Fruit fly (Drosophila melanogaster) whole organism, prepupa: ENCODE results near the gene CG3032.

Source experiments
- Blimp-1 ChIP-seq: fragments of 200-800 bp; sonication (Bioruptor generic); optimal IDR thresholded peaks from 3 replicates; lab custom pipeline; 2017; ENCODE audit warnings: missing biosample characterization, missing genetic modification characterization, mild to moderate bottlenecking, moderate library complexity, missing genetic modification reagents
- CG10631 ChIP-seq: fragments of 200-800 bp; sonication (Bioruptor generic); optimal IDR thresholded peaks from 2 replicates; lab custom pipeline; 2016; ENCODE audit warnings: missing biosample characterization, missing genetic modification characterization
- CG11294 ChIP-seq: fragments of 200-800 bp; sonication (Bioruptor generic); IDR thresholded peaks from 2 replicates; pipeline ENCODE4 v1.3.6; 2022; ENCODE audit warnings: missing biosample characterization, missing genetic modification characterization
- CG11902 ChIP-seq: fragments of 200-800 bp; sonication (Bioruptor generic); optimal IDR thresholded peaks from 3 replicates; lab custom pipeline; 2016; ENCODE audit warnings: missing biosample characterization, missing genetic modification characterization
- CG1621 ChIP-seq: fragments of 200-800 bp; sonication (Bioruptor generic); optimal IDR thresholded peaks from 3 replicates; lab custom pipeline; 2018; ENCODE audit warnings: missing biosample characterization, mild to moderate bottlenecking, missing genetic modification characterization
- CG31627 ChIP-seq: fragments of 200-800 bp; sonication (Bioruptor generic); optimal IDR thresholded peaks from 3 replicates; lab custom pipeline; 2016; ENCODE audit warnings: missing biosample characterization, missing genetic modification characterization
- CG32006 ChIP-seq: fragments of 200-800 bp; sonication (Bioruptor generic); optimal IDR thresholded peaks from 3 replicates; lab custom pipeline; 2017; ENCODE audit warnings: missing biosample characterization, mild to moderate bottlenecking, missing genetic modification characterization
- CG4318 ChIP-seq: fragments of 200-800 bp; sonication (Bioruptor generic); optimal IDR thresholded peaks from 3 replicates; lab custom pipeline; 2017; ENCODE audit warnings: missing biosample characterization, mild to moderate bottlenecking, missing genetic modification characterization
- CG6163 ChIP-seq: fragments of 200-800 bp; sonication (Bioruptor generic); IDR thresholded peaks from 3 replicates; pipeline ENCODE4 v1.3.6; 2022; ENCODE audit warnings: missing biosample characterization, missing genetic modification characterization
- CG6276 ChIP-seq: fragments of 200-800 bp; sonication (Bioruptor generic); optimal IDR thresholded peaks from 2 replicates; lab custom pipeline; 2017; ENCODE audit warnings: missing biosample characterization, mild to moderate bottlenecking, missing genetic modification characterization
- CG6808 ChIP-seq: fragments of 200-800 bp; sonication (Bioruptor generic); optimal IDR thresholded peaks from 3 replicates; lab custom pipeline; 2017; ENCODE audit warnings: missing biosample characterization, missing genetic modification characterization, mild to moderate bottlenecking, moderate library complexity, missing genetic modification reagents
- CG6854 ChIP-seq: fragments of 200-800 bp; sonication (Bioruptor generic); optimal IDR thresholded peaks from 2 replicates; lab custom pipeline; 2017; ENCODE audit warnings: missing biosample characterization, mild to moderate bottlenecking, missing genetic modification characterization
- CG8119 ChIP-seq: fragments of 200-800 bp; sonication (Bioruptor generic); IDR thresholded peaks from 3 replicates; pipeline ENCODE4 v1.3.6; 2022; ENCODE audit warnings: missing biosample characterization, missing genetic modification characterization
- CG8319 ChIP-seq: fragments of 200-800 bp; sonication (Bioruptor generic); optimal IDR thresholded peaks from 3 replicates; lab custom pipeline; 2016; ENCODE audit warnings: missing biosample characterization, missing genetic modification characterization
- CG8632 ChIP-seq: fragments of 200-800 bp; sonication (Bioruptor generic); optimal IDR thresholded peaks from 3 replicates; lab custom pipeline; 2016; ENCODE audit warnings: missing biosample characterization, missing genetic modification characterization
- CG9139 ChIP-seq: fragments of 200-800 bp; sonication (Bioruptor generic); optimal IDR thresholded peaks from 3 replicates; lab custom pipeline; 2017; ENCODE audit warnings: missing biosample characterization, mild to moderate bottlenecking, missing genetic modification characterization
- Eip78C ChIP-seq: fragments of 200-800 bp; sonication (Bioruptor generic); peaks from one replicate; lab custom pipeline; 2016; ENCODE audit warnings: missing biosample characterization, missing genetic modification characterization
- Eip93F ChIP-seq: fragments of 200-800 bp; sonication (Bioruptor generic); optimal IDR thresholded peaks from 2 replicates; lab custom pipeline; 2016; ENCODE audit warnings: missing biosample characterization, mild to moderate bottlenecking, missing genetic modification characterization
- Ets96B ChIP-seq: fragments of 200-800 bp; optimal IDR thresholded peaks from 2 replicates; lab custom pipeline; 2019; ENCODE audit warnings: missing biosample characterization, mild to moderate bottlenecking, missing genetic modification characterization, moderate library complexity
- Hr38 ChIP-seq: sonication (Bioruptor generic); optimal IDR thresholded peaks from 2 replicates; lab custom pipeline; 2016; ENCODE audit warnings: missing biosample characterization, missing genetic modification characterization
- Hr4 ChIP-seq: fragments of 200-800 bp; sonication (Bioruptor generic); optimal IDR thresholded peaks from 3 replicates; lab custom pipeline; 2016; ENCODE audit warnings: missing biosample characterization, missing genetic modification characterization
- Lpt ChIP-seq: fragments of 200-800 bp; sonication (Bioruptor generic); optimal IDR thresholded peaks from 3 replicates; lab custom pipeline; 2016; ENCODE audit warnings: missing biosample characterization, missing genetic modification characterization
- Met ChIP-seq: fragments of 200-800 bp; sonication (Bioruptor generic); optimal IDR thresholded peaks from 3 replicates; lab custom pipeline; 2016; ENCODE audit warnings: missing biosample characterization, missing genetic modification characterization
- OdsH ChIP-seq: fragments of 200-800 bp; sonication (Bioruptor generic); optimal IDR thresholded peaks from 3 replicates; lab custom pipeline; 2016; ENCODE audit warnings: missing biosample characterization, missing genetic modification characterization
- Smox ChIP-seq: fragments of 200-800 bp; sonication (Bioruptor generic); optimal IDR thresholded peaks from 3 replicates; lab custom pipeline; 2016; ENCODE audit warnings: missing biosample characterization, missing genetic modification characterization
- Sox102F ChIP-seq: fragments of 200-800 bp; sonication (Bioruptor generic); optimal IDR thresholded peaks from 2 replicates; lab custom pipeline; 2016; ENCODE audit warnings: missing biosample characterization, mild to moderate bottlenecking, missing genetic modification characterization
- Sox15 ChIP-seq: fragments of 200-800 bp; sonication (Bioruptor generic); optimal IDR thresholded peaks from 3 replicates; lab custom pipeline; 2016; ENCODE audit warnings: missing biosample characterization, missing genetic modification characterization
- acj6 ChIP-seq: fragments of 200-800 bp; sonication (Bioruptor generic); optimal IDR thresholded peaks from 3 replicates; lab custom pipeline; 2016; ENCODE audit warnings: missing biosample characterization, missing genetic modification characterization
- cyc ChIP-seq: fragments of 200-800 bp; sonication (Bioruptor generic); optimal IDR thresholded peaks from 3 replicates; lab custom pipeline; 2016; ENCODE audit warnings: missing biosample characterization, missing genetic modification characterization
- dac ChIP-seq: fragments of 200-800 bp; sonication (Bioruptor generic); optimal IDR thresholded peaks from 2 replicates; lab custom pipeline; 2017; ENCODE audit warnings: missing biosample characterization, mild to moderate bottlenecking, missing genetic modification characterization
- dsx ChIP-seq: fragments of 200-800 bp; optimal IDR thresholded peaks from 3 replicates; lab custom pipeline; 2019; ENCODE audit warnings: missing biosample characterization, mild to moderate bottlenecking, missing genetic modification characterization, moderate library complexity; ENCODE audit not compliant: poor library complexity, severe bottlenecking
- eg ChIP-seq: fragments of 200-800 bp; sonication (Bioruptor generic); IDR thresholded peaks from 3 replicates; pipeline ENCODE4 v1.3.6; 2022; ENCODE audit warnings: missing biosample characterization, missing genetic modification characterization
- esn ChIP-seq: fragments of 200-800 bp; sonication (Bioruptor generic); optimal IDR thresholded peaks from 2 replicates; lab custom pipeline; 2016; ENCODE audit warnings: missing biosample characterization, mild to moderate bottlenecking, missing genetic modification characterization, moderate library complexity
- fd85E ChIP-seq: fragments of 200-800 bp; sonication (Bioruptor generic); optimal IDR thresholded peaks from 3 replicates; lab custom pipeline; 2016; ENCODE audit warnings: missing biosample characterization, missing genetic modification characterization
- fkh ChIP-seq: fragments of 200-800 bp; sonication (Bioruptor generic); optimal IDR thresholded peaks from 3 replicates; lab custom pipeline; 2017; ENCODE audit warnings: missing biosample characterization, mild to moderate bottlenecking, missing genetic modification characterization, moderate library complexity
- salr ChIP-seq, 2 experiments: fragments of 200-800 bp; sonication (Bioruptor generic); optimal IDR thresholded peaks; 3 replicates each; lab custom pipeline; 2016 to 2018; ENCODE audit warnings: missing biosample characterization in 2 of 2, missing genetic modification characterization in 2 of 2, mild to moderate bottlenecking in 1 of 2
- ss ChIP-seq, 2 experiments: fragments of 200-800 bp; sonication (Bioruptor generic); optimal IDR thresholded peaks; 2 replicates in 1 of 2; 3 replicates in 1 of 2; lab custom pipeline; 2017 to 2018; ENCODE audit warnings: mild to moderate bottlenecking in 2 of 2, missing biosample characterization in 2 of 2, missing genetic modification characterization in 2 of 2, moderate library complexity in 1 of 2
- svp ChIP-seq: fragments of 200-800 bp; sonication (Bioruptor generic); peaks from one replicate; lab custom pipeline; 2016; ENCODE audit warnings: missing biosample characterization, missing genetic modification characterization
- topi ChIP-seq: fragments of 200-800 bp; sonication (Bioruptor generic); optimal IDR thresholded peaks from 3 replicates; lab custom pipeline; 2016; ENCODE audit warnings: missing biosample characterization, missing genetic modification characterization
- vri ChIP-seq: fragments of 200-800 bp; sonication (Bioruptor generic); optimal IDR thresholded peaks from 3 replicates; lab custom pipeline; 2016; ENCODE audit warnings: missing biosample characterization, mild to moderate bottlenecking, missing genetic modification characterization

Gene CG3032

DNA sequence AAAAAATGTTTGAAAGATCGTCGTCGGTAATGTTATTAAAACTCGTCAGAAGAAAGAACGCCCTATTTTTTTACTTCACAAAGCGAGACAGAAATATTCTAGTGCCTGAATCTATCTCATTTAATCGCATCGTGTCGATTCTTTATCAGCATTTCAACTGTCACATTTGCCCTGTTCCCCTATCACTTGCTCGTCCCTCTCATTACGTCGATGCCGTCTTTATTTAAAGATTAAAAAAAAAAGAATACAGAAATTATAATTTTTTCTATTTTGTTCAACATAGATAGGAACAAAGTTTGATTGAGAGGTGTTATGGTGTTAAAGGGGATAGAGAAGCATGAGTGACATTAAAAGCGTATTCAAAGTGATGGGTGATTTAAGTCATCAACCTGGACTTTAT is 25.6 kb downstream of the CG3032 start:
- TF ChIP-seq Lpt (no peak), svp (GFP tag; lab: Kevin White, UChicago) (peak; percentile 91), ss (GFP tag; optimal IDR thresholded peaks at IDR 0.05; lab: Kevin White, UChicago) (no peak), Smox (GFP tag; lab: Kevin White, UChicago) (no peak), CG6163 (GFP tag; lab: Robert Waterston, UW) (no peak), dac (GFP tag; lab: Kevin White, UChicago) (no peak)
- TF ChIP-seq, all 60 proteins: peak for 1

DNA sequence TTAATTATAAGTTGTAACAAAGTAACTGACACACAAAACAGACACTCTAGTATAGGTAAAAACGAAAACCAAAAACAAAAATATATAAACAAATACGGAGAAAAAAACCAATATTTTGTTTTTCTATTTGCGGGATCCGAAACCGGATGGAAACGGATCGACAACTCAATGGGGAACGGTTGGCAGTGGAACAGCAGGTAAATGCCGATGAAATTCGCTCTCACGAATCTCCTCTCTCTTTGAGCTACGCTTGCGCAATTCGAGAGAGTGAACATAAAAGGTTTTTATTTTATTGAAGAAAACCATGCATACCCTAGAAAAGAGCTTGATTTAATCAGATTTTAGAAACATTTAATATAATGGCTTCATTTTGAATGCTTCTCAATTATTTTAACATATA is 26.6 kb downstream of the CG3032 start:
- TF ChIP-seq dsx (GFP tag; lab: Kevin White, UChicago) (peak; percentile 24), CG1621 (tag; lab: Kevin White, UChicago) (no peak), CG9139 (GFP tag; lab: Kevin White, UChicago) (peak; percentile 15)
- TF ChIP-seq, all 60 proteins: peak for 2

DNA sequence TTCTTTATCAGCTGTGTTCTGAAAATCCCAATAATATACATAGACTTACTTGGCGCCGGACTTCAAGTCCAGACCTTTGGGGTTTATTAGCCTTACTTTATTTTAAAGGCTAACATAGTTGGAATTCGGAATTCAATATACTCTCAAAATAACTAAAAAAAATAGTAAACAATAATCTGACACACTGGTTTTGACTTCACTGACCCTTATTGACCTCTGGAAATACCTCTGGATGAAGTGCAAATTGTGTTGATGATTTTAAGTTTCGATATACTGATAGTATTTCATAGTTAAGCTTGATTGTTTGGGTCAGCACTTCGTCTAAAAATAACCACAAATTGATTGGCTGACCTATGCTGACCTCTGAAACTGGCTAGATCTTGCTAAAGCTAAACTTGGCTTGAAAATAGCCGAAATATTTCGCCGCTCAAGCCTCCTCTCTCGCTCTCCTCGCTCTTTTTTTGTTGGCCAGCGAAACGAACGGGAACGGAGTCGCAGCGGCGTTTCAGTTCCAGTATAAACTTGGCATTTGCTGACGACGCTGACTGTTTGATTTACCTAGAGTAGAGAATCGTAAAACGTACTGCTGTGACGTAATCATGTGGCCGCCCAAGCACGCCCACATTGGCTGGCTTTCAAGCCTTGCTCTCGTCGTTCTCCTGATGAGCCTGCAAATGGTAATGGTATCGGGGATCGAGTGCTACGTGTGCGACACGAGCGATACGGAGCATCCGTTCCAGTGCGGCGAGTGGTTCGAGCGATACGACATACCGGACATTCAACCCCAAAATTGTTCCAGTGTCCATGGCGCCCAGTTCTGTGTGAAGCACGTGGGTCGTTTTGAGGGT is 27.5 kb downstream of the CG3032 start, which contains the start of gene bou:
bou (plus strand) TSS at position 507 of the 848 bp plus-strand sequence.
- TF ChIP-seq Ets96B (tag; lab: Kevin White, UChicago) (no peak), svp (GFP tag; lab: Kevin White, UChicago) (peak; percentile 89), fkh (GFP tag; lab: Kevin White, UChicago) (no peak), fd85E (GFP tag; lab: Kevin White, UChicago) (no peak), CG32006 (GFP tag; lab: Kevin White, UChicago) (peak; percentile 41), CG8119 (GFP tag; lab: Robert Waterston, UW) (no peak), eg (GFP tag; lab: Robert Waterston, UW) (0 out of 3 replicates have a peak, but pooled peaks have one; percentile 35), acj6 (GFP tag; lab: Kevin White, UChicago) (no peak), Eip78C (peak; percentile 40), Eip93F (no peak), Sox102F (GFP tag; lab: Kevin White, UChicago) (no peak), vri (GFP tag; lab: Kevin White, UChicago) (peak; percentile 15), OdsH (GFP tag; lab: Kevin White, UChicago) (no peak), CG6808 (GFP tag; lab: Kevin White, UChicago) (peak; percentile 16), topi (no peak), CG6854 (peak; percentile 24), CG11902 (GFP tag; lab: Kevin White, UChicago) (no peak), Hr4 (peak; percentile 20), CG6276 (GFP tag; lab: Kevin White, UChicago) (no peak)

DNA sequence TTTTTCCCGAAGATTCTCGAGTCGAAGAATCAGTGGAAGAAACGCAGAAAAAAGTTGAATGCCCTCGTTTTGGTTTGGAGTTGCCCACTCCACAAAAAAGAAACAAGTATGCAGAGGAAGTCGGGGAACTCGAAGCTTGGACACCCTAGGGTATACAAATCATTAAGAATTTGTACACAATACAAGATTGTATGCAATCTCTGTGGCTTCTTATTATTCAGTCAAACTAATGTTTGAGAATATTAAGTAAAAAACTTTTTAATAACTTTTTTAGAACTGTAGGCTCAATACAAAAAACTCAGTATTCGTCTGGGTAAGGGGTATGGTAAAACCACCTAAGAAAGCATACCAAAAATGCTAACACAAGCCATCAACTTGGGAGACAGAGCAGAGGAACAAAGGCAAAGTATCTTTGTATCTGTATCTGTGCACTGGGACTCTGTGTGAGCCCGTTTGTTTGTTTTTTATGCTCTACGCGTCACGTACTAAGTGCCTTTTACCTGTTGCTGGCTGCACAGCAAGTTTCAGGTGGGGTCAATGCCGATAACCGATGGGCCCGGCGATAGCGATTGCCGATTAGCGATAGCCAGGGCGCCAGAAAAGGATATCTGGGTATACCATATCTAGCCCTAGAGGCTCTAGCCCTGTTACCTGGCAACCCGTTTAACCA is 28.4 kb downstream of the CG3032 start:
- TF ChIP-seq CG6163 (GFP tag; lab: Robert Waterston, UW) (peak; percentile 90), eg (GFP tag; lab: Robert Waterston, UW) (peak; percentile 70), cyc (GFP tag; lab: Kevin White, UChicago) (peak; percentile 93), Hr38 (GFP tag; lab: Kevin White, UChicago) (no peak), esn (GFP tag; lab: Kevin White, UChicago) (peak; percentile 97), dsx (GFP tag; lab: Kevin White, UChicago) (peak; percentile 88), CG1621 (tag; lab: Kevin White, UChicago) (peak; percentile 67), CG10631 (GFP tag; lab: Kevin White, UChicago) (peak; percentile 91), CG4318 (GFP tag; lab: Kevin White, UChicago) (peak; percentile 54), CG8319 (GFP tag; lab: Kevin White, UChicago) (peak; percentile 69), Blimp-1 (GFP tag; lab: Kevin White, UChicago) (peak; percentile 72), Met (GFP tag; lab: Kevin White, UChicago) (peak; percentile 96), fkh (GFP tag; lab: Kevin White, UChicago) (peak; percentile 49), Hr4 (peak; percentile 62), Sox15 (peak; percentile 75), salr (GFP tag; optimal IDR thresholded peaks at IDR 0.05; lab: Kevin White, UChicago) (peak; percentile 44 to 79), Eip93F (peak; percentile 93), vri (GFP tag; lab: Kevin White, UChicago) (peak; percentile 96), CG31627 (GFP tag; lab: Kevin White, UChicago) (peak; percentile 93), CG8119 (GFP tag; lab: Robert Waterston, UW) (peak; percentile 83), OdsH (GFP tag; lab: Kevin White, UChicago) (peak; percentile 86), Sox102F (GFP tag; lab: Kevin White, UChicago) (peak; percentile 96), CG8632 (GFP tag; lab: Kevin White, UChicago) (peak; percentile 87), svp (GFP tag; lab: Kevin White, UChicago) (peak; percentile 98), CG11294 (GFP tag; lab: Robert Waterston, UW) (no peak; the same call in 1 of the 2 replicates), CG11902 (GFP tag; lab: Kevin White, UChicago) (peak; percentile 77)
